Fruit fly (Drosophila melanogaster) whole organism, embryonic: Measurements from ENCODE around the gene CG5986.

Experiments used
- Max ChIP-seq: fragments of 200-800 bp; sonication (Bioruptor generic); optimal IDR thresholded peaks from 2 replicates; lab custom pipeline; 2016; ENCODE audit warnings: missing biosample characterization, mild to moderate bottlenecking, missing genetic modification characterization
- bowl ChIP-seq: fragments of 200-800 bp; sonication (Bioruptor generic); IDR thresholded peaks from 2 replicates; pipeline ENCODE4 v1.3.6; 2022; ENCODE audit warnings: missing biosample characterization, missing genetic modification characterization
- en ChIP-seq: fragments of 200-800 bp; sonication (Bioruptor generic); optimal IDR thresholded peaks from 2 replicates; lab custom pipeline; 2016; ENCODE audit warnings: missing biosample characterization, missing genetic modification characterization
- wdn ChIP-seq: fragments of 200-800 bp; sonication (Bioruptor generic); IDR thresholded peaks from 2 replicates; pipeline ENCODE4 v1.3.6; 2022; ENCODE audit warnings: missing biosample characterization, missing genetic modification characterization
- zfh2 ChIP-seq: fragments of 200-800 bp; sonication (Bioruptor generic); optimal IDR thresholded peaks from 2 replicates; lab custom pipeline; 2016; ENCODE audit warnings: missing biosample characterization, missing genetic modification characterization

DNA sequence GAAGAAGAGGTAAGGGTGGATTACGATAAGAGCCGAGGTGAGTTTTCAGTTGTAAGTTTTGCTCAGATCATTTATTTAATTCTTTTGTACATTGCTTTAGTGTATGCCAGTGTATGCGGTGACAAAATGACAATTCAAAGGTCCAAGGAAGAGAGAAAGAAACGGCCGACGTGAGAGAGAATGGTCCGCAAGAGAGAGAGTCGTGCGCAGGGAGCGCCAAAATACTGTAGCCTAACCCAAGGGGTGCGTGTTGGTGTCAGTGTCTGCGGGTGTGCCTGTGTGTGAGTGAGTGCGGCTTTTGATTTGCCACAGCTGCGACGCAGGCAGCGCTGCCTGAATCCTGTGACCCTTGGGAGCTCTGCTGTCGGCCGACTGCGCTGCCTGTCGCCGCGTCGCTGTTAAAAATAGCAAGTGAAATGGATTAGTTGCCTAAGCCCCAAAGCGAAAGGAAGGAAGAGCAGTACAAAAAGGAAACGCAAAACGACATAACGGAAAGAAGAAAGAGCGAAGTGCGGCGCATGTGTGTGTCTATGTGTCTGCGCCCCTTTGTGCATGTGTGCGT, 45.1 kb downstream of the CG5986 start:
- TF ChIP-seq bowl (no peak), zfh2 (no peak), en (GFP tag; lab: Kevin White, UChicago) (no peak), wdn (GFP tag; lab: Robert Waterston, UW) (no peak), Max (no peak)
